Fruit fly (Drosophila melanogaster) whole organism, embryonic: Measurements from ENCODE around the gene Ubc6.

ENCODE experiments used
- Abd-B ChIP-seq: fragments of 200-800 bp; sonication (Bioruptor generic); optimal IDR thresholded peaks from 2 replicates; lab custom pipeline; 2018; ENCODE audit warnings: missing biosample characterization, mild to moderate bottlenecking, missing genetic modification characterization, moderate library complexity
- Adf1 ChIP-seq: fragments of 200-800 bp; sonication (Bioruptor generic); IDR thresholded peaks from 2 replicates; pipeline ENCODE4 v1.3.6; 2022; ENCODE audit warnings: missing biosample characterization, missing genetic modification characterization
- BEAF-32 ChIP-seq: fragments of 200-800 bp; sonication (Bioruptor generic); optimal IDR thresholded peaks from 3 replicates; lab custom pipeline; 2017; ENCODE audit warnings: missing biosample characterization, missing genetic modification characterization, mild to moderate bottlenecking, moderate library complexity, missing genetic modification reagents
- C15 ChIP-seq: fragments of 200-800 bp; sonication (Bioruptor generic); IDR thresholded peaks from 3 replicates; pipeline ENCODE4 v1.3.6; 2022; ENCODE audit warnings: missing biosample characterization, missing genetic modification characterization
- CG10321 ChIP-seq: fragments of 200-800 bp; sonication (Bioruptor generic); IDR thresholded peaks from 2 replicates; pipeline ENCODE4 v1.3.6; 2022; ENCODE audit warnings: missing biosample characterization, missing genetic modification characterization
- CG11504 ChIP-seq: fragments of 200-800 bp; sonication (Bioruptor generic); optimal IDR thresholded peaks from 3 replicates; lab custom pipeline; 2019; ENCODE audit warnings: missing biosample characterization, mild to moderate bottlenecking, missing genetic modification characterization, moderate library complexity
- CG14014 ChIP-seq: fragments of 200-800 bp; sonication (Bioruptor generic); IDR thresholded peaks from 2 replicates; pipeline ENCODE4 v1.3.6; 2022; ENCODE audit warnings: missing biosample characterization, missing genetic modification characterization
- CG15696 ChIP-seq: fragments of 200-800 bp; sonication (Bioruptor generic); optimal IDR thresholded peaks from 2 replicates; lab custom pipeline; 2019; ENCODE audit warnings: missing biosample characterization, mild to moderate bottlenecking, missing genetic modification characterization, moderate library complexity
- CG2116 ChIP-seq: fragments of 200-800 bp; sonication (Bioruptor generic); optimal IDR thresholded peaks from 3 replicates; lab custom pipeline; 2018; ENCODE audit warnings: missing biosample characterization, mild to moderate bottlenecking, missing genetic modification characterization
- CG3065 ChIP-seq: fragments of 200-800 bp; sonication (Bioruptor generic); optimal IDR thresholded peaks from 2 replicates; lab custom pipeline; 2016; ENCODE audit warnings: missing biosample characterization, missing genetic modification characterization
- CG33213 ChIP-seq: fragments of 200-800 bp; sonication (Bioruptor generic); optimal IDR thresholded peaks from 3 replicates; lab custom pipeline; 2016; ENCODE audit warnings: missing biosample characterization, missing genetic modification characterization
- CG34224 ChIP-seq: fragments of 200-800 bp; sonication (Bioruptor generic); IDR thresholded peaks from 3 replicates; pipeline ENCODE4 v1.3.6; 2022; ENCODE audit warnings: missing biosample characterization, missing genetic modification characterization; ENCODE audit not compliant: partially characterized antibody
- CG3838 ChIP-seq: fragments of 200-800 bp; sonication (Bioruptor generic); optimal IDR thresholded peaks from 3 replicates; lab custom pipeline; 2016; ENCODE audit warnings: missing biosample characterization, missing genetic modification characterization
- CG4404 ChIP-seq: fragments of 200-800 bp; sonication (Bioruptor generic); IDR thresholded peaks from 2 replicates; pipeline ENCODE4 v1.3.6; 2022; ENCODE audit warnings: missing biosample characterization, missing genetic modification characterization
- CG7271 ChIP-seq: fragments of 200-800 bp; sonication (Bioruptor generic); optimal IDR thresholded peaks from 2 replicates; lab custom pipeline; 2018; ENCODE audit warnings: missing biosample characterization, mild to moderate bottlenecking, missing genetic modification characterization, moderate library complexity
- CG8388 ChIP-seq: fragments of 200-800 bp; sonication (Bioruptor generic); optimal IDR thresholded peaks from 2 replicates; lab custom pipeline; 2019; ENCODE audit warnings: missing biosample characterization, mild to moderate bottlenecking, missing genetic modification characterization, moderate library complexity
- CrebB ChIP-seq: fragments of 200-800 bp; sonication (Bioruptor generic); optimal IDR thresholded peaks from 3 replicates; lab custom pipeline; 2018; ENCODE audit warnings: missing biosample characterization, mild to moderate bottlenecking, missing genetic modification characterization
- D19B ChIP-seq: fragments of 200-800 bp; sonication (Bioruptor generic); optimal IDR thresholded peaks from 2 replicates; lab custom pipeline; 2017; ENCODE audit warnings: missing biosample characterization, mild to moderate bottlenecking, missing genetic modification characterization
- Doc2 ChIP-seq: fragments of 200-800 bp; sonication (Bioruptor generic); IDR thresholded peaks from 2 replicates; pipeline ENCODE4 v1.3.6; 2022; ENCODE audit warnings: missing biosample characterization, missing genetic modification characterization
- Dref ChIP-seq: fragments of 200-800 bp; sonication (Bioruptor generic); IDR thresholded peaks from 2 replicates; pipeline ENCODE4 v1.3.6; 2022; ENCODE audit warnings: missing biosample characterization, missing genetic modification characterization
- ERR ChIP-seq: fragments of 200-800 bp; sonication (Bioruptor generic); optimal IDR thresholded peaks from 2 replicates; lab custom pipeline; 2016; ENCODE audit warnings: missing biosample characterization, missing genetic modification characterization
- Ets65A ChIP-seq: fragments of 200-800 bp; sonication (Bioruptor generic); peaks from one replicate; lab custom pipeline; 2016; ENCODE audit warnings: missing biosample characterization, missing genetic modification characterization
- GATAe ChIP-seq: fragments of 200-800 bp; sonication (Bioruptor generic); conservative IDR thresholded peaks from 2 replicates; pipeline ENCODE4 v1.3.6; 2022; ENCODE audit warnings: missing biosample characterization, missing genetic modification characterization
- HLH4C ChIP-seq: fragments of 200-800 bp; sonication (Bioruptor generic); IDR thresholded peaks from 3 replicates; pipeline ENCODE4 v1.3.6; 2022; ENCODE audit warnings: missing biosample characterization, missing genetic modification characterization; ENCODE audit not compliant: partially characterized antibody
- Hey ChIP-seq: fragments of 200-800 bp; sonication (Bioruptor generic); optimal IDR thresholded peaks from 3 replicates; lab custom pipeline; 2018; ENCODE audit warnings: missing biosample characterization, mild to moderate bottlenecking, missing genetic modification characterization
- Hr39 ChIP-seq: fragments of >200 bp; optimal IDR thresholded peaks from 2 replicates; lab custom pipeline; 2017
- Kr ChIP-seq: fragments of 200-800 bp; sonication (Bioruptor generic); optimal IDR thresholded peaks from 2 replicates; lab custom pipeline; 2017; ENCODE audit warnings: missing biosample characterization, mild to moderate bottlenecking, missing genetic modification characterization
- MTF-1 ChIP-seq: fragments of 200-800 bp; sonication (Bioruptor generic); optimal IDR thresholded peaks from 2 replicates; lab custom pipeline; 2018; ENCODE audit warnings: missing biosample characterization, mild to moderate bottlenecking, missing genetic modification characterization, borderline replicate concordance
- Med ChIP-seq: fragments of 200-800 bp; sonication (Bioruptor generic); peaks from one replicate; lab custom pipeline; 2016; ENCODE audit warnings: missing biosample characterization, missing genetic modification characterization, mild to moderate bottlenecking, inconsistent platforms, moderate library complexity
- Nf-YA ChIP-seq: fragments of 200-800 bp; sonication (Bioruptor generic); IDR thresholded peaks from 2 replicates; pipeline ENCODE4 v1.3.6; 2022; ENCODE audit warnings: missing biosample characterization, missing genetic modification characterization
- Taf1 ChIP-seq: fragments of 200-800 bp; sonication (Bioruptor generic); IDR thresholded peaks from 2 replicates; pipeline ENCODE4 v1.3.6; 2022; ENCODE audit warnings: missing biosample characterization, missing genetic modification characterization
- ab ChIP-seq: fragments of 200-800 bp; sonication (Bioruptor generic); optimal IDR thresholded peaks from 2 replicates; lab custom pipeline; 2016; ENCODE audit warnings: missing biosample characterization, missing genetic modification characterization
- ase ChIP-seq: fragments of 200-800 bp; sonication (Bioruptor generic); IDR thresholded peaks from 3 replicates; pipeline ENCODE4 v1.3.6; 2022; ENCODE audit warnings: missing biosample characterization, missing genetic modification characterization
- ato ChIP-seq: fragments of 200-800 bp; sonication (Bioruptor generic); IDR thresholded peaks from 2 replicates; pipeline ENCODE4 v1.3.6; 2022; ENCODE audit warnings: missing biosample characterization, missing genetic modification characterization; ENCODE audit not compliant: partially characterized antibody
- cad ChIP-seq: fragments of >200 bp; optimal IDR thresholded peaks from 2 replicates; lab custom pipeline; 2017; ENCODE audit warnings: missing biosample characterization, missing genetic modification characterization
- cas ChIP-seq: fragments of 200-800 bp; sonication (Bioruptor generic); IDR thresholded peaks from 2 replicates; pipeline ENCODE4 v1.3.6; 2022; ENCODE audit warnings: missing biosample characterization, missing genetic modification characterization
- cwo ChIP-seq: fragments of 200-800 bp; sonication (Bioruptor generic); optimal IDR thresholded peaks from 3 replicates; lab custom pipeline; 2017; ENCODE audit warnings: missing biosample characterization, missing genetic modification characterization, mild to moderate bottlenecking, moderate library complexity, missing genetic modification reagents
- dimm ChIP-seq: fragments of 200-800 bp; sonication (Bioruptor generic); IDR thresholded peaks from 2 replicates; pipeline ENCODE4 v1.3.6; 2022; ENCODE audit warnings: missing biosample characterization, missing genetic modification characterization
- disco-r ChIP-seq: fragments of 200-800 bp; sonication (Bioruptor generic); optimal IDR thresholded peaks from 2 replicates; lab custom pipeline; 2016; ENCODE audit warnings: missing biosample characterization, missing genetic modification characterization
- dmrt11E ChIP-seq: fragments of 200-800 bp; sonication (Bioruptor generic); optimal IDR thresholded peaks from 3 replicates; lab custom pipeline; 2018; ENCODE audit warnings: missing biosample characterization, mild to moderate bottlenecking, missing genetic modification characterization, moderate library complexity
- dpn ChIP-seq, 2 experiments: fragments of 200-800 bp; sonication (Bioruptor generic); optimal IDR thresholded peaks; 3 replicates each; lab custom pipeline; 2016; ENCODE audit warnings: missing biosample characterization in 2 of 2, missing genetic modification characterization in 2 of 2
- fd3F ChIP-seq: fragments of 200-800 bp; sonication (Bioruptor generic); optimal IDR thresholded peaks from 2 replicates; lab custom pipeline; 2018; ENCODE audit warnings: missing biosample characterization, mild to moderate bottlenecking, missing genetic modification characterization, moderate library complexity
- insv ChIP-seq, 2 experiments: fragments of 200-800 bp; sonication (Bioruptor generic); optimal IDR thresholded peaks; 3 replicates each; lab custom pipeline; 2016 to 2018; ENCODE audit warnings: missing biosample characterization in 2 of 2, missing genetic modification characterization in 2 of 2
- luna ChIP-seq: fragments of 200-800 bp; sonication (Bioruptor generic); optimal IDR thresholded peaks from 2 replicates; lab custom pipeline; 2016; ENCODE audit warnings: missing biosample characterization, missing genetic modification characterization
- nau ChIP-seq: fragments of 200-800 bp; sonication (Bioruptor generic); optimal IDR thresholded peaks from 3 replicates; lab custom pipeline; 2017; ENCODE audit warnings: missing biosample characterization, mild to moderate bottlenecking, missing genetic modification characterization, missing genetic modification reagents
- nerfin-2 ChIP-seq: fragments of 200-800 bp; sonication (Bioruptor generic); IDR thresholded peaks from 2 replicates; pipeline ENCODE4 v1.3.6; 2022; ENCODE audit warnings: missing biosample characterization, missing genetic modification characterization; ENCODE audit not compliant: partially characterized antibody
- rib ChIP-seq: fragments of 200-800 bp; sonication (Bioruptor generic); IDR thresholded peaks from 2 replicates; pipeline ENCODE4 v1.3.6; 2022; ENCODE audit warnings: missing biosample characterization, missing genetic modification characterization
- sc ChIP-seq, 3 experiments: fragments of >200 bp in 2 of 3; fragments of 200-800 bp in 1 of 3; sonication (Bioruptor generic) in 1 of 3; optimal IDR thresholded peaks; 2 replicates in 2 of 3; 3 replicates in 1 of 3; lab custom pipeline; 2017; ENCODE audit warnings: mild to moderate bottlenecking in 1 of 3, missing biosample characterization in 1 of 3, missing genetic modification characterization in 1 of 3, missing genetic modification reagents in 1 of 3
- sens ChIP-seq: fragments of 200-800 bp; sonication (Bioruptor generic); peaks from one replicate; lab custom pipeline; 2016; ENCODE audit warnings: missing biosample characterization, missing genetic modification characterization
- slou ChIP-seq: fragments of 200-800 bp; sonication (Bioruptor generic); optimal IDR thresholded peaks from 3 replicates; lab custom pipeline; 2016; ENCODE audit warnings: missing biosample characterization, missing genetic modification characterization
- slp2 ChIP-seq: fragments of 200-800 bp; sonication (Bioruptor generic); optimal IDR thresholded peaks from 2 replicates; lab custom pipeline; 2016; ENCODE audit warnings: missing biosample characterization, missing genetic modification characterization
- zfh1 ChIP-seq: fragments of 200-800 bp; sonication (Bioruptor generic); IDR thresholded peaks from 3 replicates; pipeline ENCODE4 v1.3.6; 2022; ENCODE audit warnings: missing biosample characterization, missing genetic modification characterization

Ubc6 gene

DNA sequence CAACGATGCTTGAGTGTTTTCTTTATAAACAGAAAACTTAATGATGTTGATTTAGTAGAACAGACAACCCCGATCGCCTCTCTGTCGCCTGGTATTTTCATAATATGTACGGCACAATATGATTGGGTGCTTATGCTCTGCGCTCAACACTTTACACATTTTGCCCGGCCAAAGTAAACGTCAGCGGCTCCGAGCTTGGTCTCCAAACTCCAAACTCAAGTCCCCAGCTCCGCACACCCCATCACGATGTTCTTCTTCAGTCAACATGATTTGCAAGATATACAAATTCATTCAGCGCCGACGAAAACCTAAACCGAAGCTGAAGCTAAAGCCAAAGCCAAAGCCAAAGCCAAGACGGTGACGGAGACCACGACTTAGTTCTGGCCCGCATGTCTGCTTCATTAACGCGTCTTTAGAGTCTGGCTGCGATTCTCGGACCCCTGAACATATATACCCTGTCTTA is 22.9 kb upstream of the Ubc6 start (continued):
- TF ChIP-seq dimm (GFP tag; lab: Robert Waterston, UW) (no peak), Dref (no peak), Med (GFP tag; lab: Kevin White, UChicago) (peak; percentile 84), CG34224 (GFP tag; lab: Robert Waterston, UW) (no peak), dmrt11E (tag; lab: Kevin White, UChicago) (no peak), nau (GFP tag; lab: Kevin White, UChicago) (no peak), CG14014 (GFP tag; lab: Robert Waterston, UW) (peak; percentile 29; the same call in 1 of the 2 replicates), slp2 (GFP tag; lab: Kevin White, UChicago) (peak; percentile 7), D19B (GFP tag; lab: Kevin White, UChicago) (no peak), zfh1 (no peak), Abd-B (no peak), ase (GFP tag; lab: Robert Waterston, UW) (no peak), cad (GFP tag; lab: Kevin White, UChicago) (no peak), slou (GFP tag; lab: Kevin White, UChicago) (no peak), CG10321 (GFP tag; lab: Robert Waterston, UW) (peak; percentile 31; the same call in 1 of the 2 replicates), fd3F (GFP tag; lab: Kevin White, UChicago) (no peak), CG7271 (no peak), CG15696 (tag; lab: Kevin White, UChicago) (peak; percentile 27), dpn (GFP tag; optimal IDR thresholded peaks at IDR 0.05; lab: Kevin White, UChicago) (no peak), CG3838 (GFP tag; lab: Kevin White, UChicago) (no peak), Hr39 (no peak), BEAF-32 (no peak), C15 (GFP tag; lab: Robert Waterston, UW) (no peak), CG11504 (tag; lab: Kevin White, UChicago) (no peak), cas (GFP tag; lab: Robert Waterston, UW) (no peak), ab (GFP tag; lab: Kevin White, UChicago) (no peak), CG8388 (no peak), ato (GFP tag; lab: Robert Waterston, UW) (no peak), Doc2 (no peak), CG3065 (GFP tag; lab: Kevin White, UChicago) (no peak), sc (optimal IDR thresholded peaks at IDR 0.05; lab: Kevin White, UChicago) (no peak), sc (GFP tag; optimal IDR thresholded peaks at IDR 0.05; lab: Kevin White, UChicago) (no peak), Ets65A (GFP tag; lab: Kevin White, UChicago) (peak; percentile 77), CrebB (tag; lab: Kevin White, UChicago) (peak; percentile 54), cwo (GFP tag; lab: Kevin White, UChicago) (no peak), Adf1 (GFP tag; lab: Robert Waterston, UW) (peak; percentile 15; the same call in 1 of the 2 replicates), Kr (GFP tag; lab: Kevin White, UChicago) (peak; percentile 68), rib (GFP tag; lab: Robert Waterston, UW) (no peak), Hey (tag; lab: Kevin White, UChicago) (no peak), GATAe (no peak), CG2116 (no peak), sens (GFP tag; lab: Kevin White, UChicago) (peak; percentile 32), CG33213 (GFP tag; lab: Kevin White, UChicago) (no peak), Nf-YA (GFP tag; lab: Robert Waterston, UW) (no peak), ERR (GFP tag; lab: Kevin White, UChicago) (no peak), HLH4C (no peak), luna (no peak), insv (GFP tag; optimal IDR thresholded peaks at IDR 0.05; lab: Kevin White, UChicago) (no peak), Taf1 (GFP tag; lab: Robert Waterston, UW) (no peak), disco-r (GFP tag; lab: Kevin White, UChicago) (no peak), MTF-1 (GFP tag; lab: Kevin White, UChicago) (peak; percentile 78), CG4404 (GFP tag; lab: Robert Waterston, UW) (no peak), nerfin-2 (GFP tag; lab: Robert Waterston, UW) (no peak)
